Fruit fly (Drosophila melanogaster): ENCODE data around the gene PsGEF.

dm6 chrX:2323661-2324293 is 63.7 kb downstream of the PsGEF start:
- TF ChIP-seq usp (GFP tag; optimal IDR thresholded peaks at IDR 0.05): no peak
- no peak for TF ChIP-seq pan (optimal IDR thresholded peaks at IDR 0.05)
- TF ChIP-seq psq (optimal IDR thresholded peaks at IDR 0.05): no peak
- TF ChIP-seq Dll (optimal IDR thresholded peaks at IDR 0.05): no peak

Data from whole organism.